Worm (Caenorhabditis elegans): ENCODE data around the gene R01H10.4.
A peak's percentile ranks its signal among the peaks of the same experiment; 100 is the strongest.

Gene R01H10.4

DNA sequence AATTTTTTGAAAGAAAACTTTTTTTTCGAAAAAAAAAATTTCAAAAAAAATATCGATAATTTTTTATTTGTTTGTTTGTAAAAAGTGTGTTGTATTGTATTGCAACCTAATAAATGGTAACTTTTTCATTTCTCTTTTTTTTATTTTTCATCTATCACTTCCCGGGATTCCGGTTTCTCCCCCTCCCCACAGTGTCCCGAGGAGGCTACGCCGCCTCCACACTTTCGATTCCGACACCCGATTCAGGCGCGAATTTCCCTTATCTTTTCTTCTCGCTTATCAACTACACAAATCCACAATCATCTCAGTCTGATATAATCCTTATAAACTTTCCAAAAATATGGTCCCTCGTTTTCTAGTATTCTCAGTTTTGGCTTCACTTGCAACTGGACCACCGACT, at the start of gene R01H10.4:
Gene R01H10.4 (plus strand): TSS at position 236 of the 400 bp plus-strand sequence.
- TF ChIP-seq sea-1 (GFP tag; conservative IDR thresholded peaks at IDR 0.05) (no peak), ama-1 (optimal IDR thresholded peaks at IDR 0.05) (no peak), scrt-1 (GFP tag; IDR thresholded peaks at IDR 0.05) (no peak), ceh-13 (GFP tag; optimal IDR thresholded peaks at IDR 0.05) (no peak), tra-4 (tag; optimal IDR thresholded peaks at IDR 0.05) (no peak), ceh-36 (tag; optimal IDR thresholded peaks at IDR 0.05) (no peak), tbx-37 (GFP tag; conservative IDR thresholded peaks at IDR 0.05) (no peak), hmbx-1 (tag; optimal IDR thresholded peaks at IDR 0.05) (no peak), hmg-4 (GFP tag; optimal IDR thresholded peaks at IDR 0.05) (no peak), ets-7 (tag; optimal IDR thresholded peaks at IDR 0.05) (no peak), F13C5.2 (tag; optimal IDR thresholded peaks at IDR 0.05) (no peak), aly-1 (tag; optimal IDR thresholded peaks at IDR 0.05) (no peak), flt-1 (GFP tag; IDR thresholded peaks at IDR 0.05) (no peak), hnd-1 (tag; optimal IDR thresholded peaks at IDR 0.05) (no peak)

DNA sequence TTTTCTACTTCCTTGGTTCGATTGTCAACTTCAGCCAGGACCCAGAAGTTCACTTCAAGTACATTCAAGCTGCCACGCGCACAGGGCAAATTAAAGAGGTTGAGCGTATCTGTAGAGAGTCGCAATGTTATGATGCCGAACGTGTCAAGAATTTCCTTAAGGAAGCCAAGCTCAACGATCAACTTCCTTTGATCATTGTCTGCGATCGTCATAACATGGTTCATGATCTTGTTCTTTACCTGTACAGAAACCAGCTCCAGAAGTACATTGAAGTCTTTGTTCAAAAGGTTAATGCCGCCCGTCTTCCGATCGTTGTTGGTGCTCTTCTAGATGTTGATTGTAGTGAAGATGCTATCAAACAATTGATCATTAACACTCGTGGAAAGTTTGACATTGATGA, 48.3 kb upstream of the R01H10.4 start:
- TF ChIP-seq F13C5.2 (tag; optimal IDR thresholded peaks at IDR 0.05) (no peak), flt-1 (GFP tag; IDR thresholded peaks at IDR 0.05) (no peak), aly-1 (tag; optimal IDR thresholded peaks at IDR 0.05) (no peak), ama-1 (optimal IDR thresholded peaks at IDR 0.05) (no peak), tra-4 (tag; optimal IDR thresholded peaks at IDR 0.05) (no peak)

ce11 chrIII:10209703-10210102, 44.9 kb upstream of the R01H10.4 start, which contains the start of gene T20G5.9:
T20G5.9 (plus strand) TSS chrIII:10209840.
- TF ChIP-seq aly-1 (tag; optimal IDR thresholded peaks at IDR 0.05), result no peak
- TF ChIP-seq sea-1 (GFP tag; conservative IDR thresholded peaks at IDR 0.05), result no peak
- no peak for TF ChIP-seq tra-4 (tag; optimal IDR thresholded peaks at IDR 0.05)
- TF ChIP-seq tbx-37 (GFP tag; conservative IDR thresholded peaks at IDR 0.05), result no peak
- no peak for TF ChIP-seq ets-7 (tag; optimal IDR thresholded peaks at IDR 0.05)
- TF ChIP-seq ama-1 (optimal IDR thresholded peaks at IDR 0.05), result peak; percentile 62

- no peak for TF ChIP-seq hmg-4 (GFP tag; optimal IDR thresholded peaks at IDR 0.05)
- TF ChIP-seq ets-7 (tag; optimal IDR thresholded peaks at IDR 0.05), result no peak
- TF ChIP-seq ceh-36 (tag; optimal IDR thresholded peaks at IDR 0.05), result no peak
- TF ChIP-seq tbx-11 (GFP tag; IDR thresholded peaks at IDR 0.05), result no peak
- TF ChIP-seq hnd-1 (tag; optimal IDR thresholded peaks at IDR 0.05), result no peak
- TF ChIP-seq tbx-37 (GFP tag; conservative IDR thresholded peaks at IDR 0.05), result no peak
- no peak for TF ChIP-seq scrt-1 (GFP tag; IDR thresholded peaks at IDR 0.05)
- TF ChIP-seq pes-1 (GFP tag; IDR thresholded peaks at IDR 0.05), result no peak
- no peak for TF ChIP-seq sea-1 (GFP tag; conservative IDR thresholded peaks at IDR 0.05)
- no peak for TF ChIP-seq tra-4 (tag; optimal IDR thresholded peaks at IDR 0.05)
- no peak for TF ChIP-seq B0310.2 (tag; optimal IDR thresholded peaks at IDR 0.05)
- no peak for TF ChIP-seq ceh-13 (GFP tag; optimal IDR thresholded peaks at IDR 0.05)
- no peak for TF ChIP-seq ama-1 (optimal IDR thresholded peaks at IDR 0.05)
Observed at ce11 chrIII:10211889-10212494, 42.6 kb upstream of the R01H10.4 start, which contains the start of the genes blos-1 and best-18. blos-1 (minus strand) TSS chrIII:10211946. best-18 (plus strand) TSS chrIII:10212396.

- TF ChIP-seq ceh-36 (tag; optimal IDR thresholded peaks at IDR 0.05) (no peak), ama-1 (optimal IDR thresholded peaks at IDR 0.05) (peak; percentile 20)
Observed at ce11 chrIII:10214540-10214979, 40.1 kb upstream of the R01H10.4 start.

ce11 chrIII:10215882-10216281, 38.7 kb upstream of the R01H10.4 start:
- TF ChIP-seq ceh-36 (tag; optimal IDR thresholded peaks at IDR 0.05) (no peak), ama-1 (optimal IDR thresholded peaks at IDR 0.05) (no peak), scrt-1 (GFP tag; IDR thresholded peaks at IDR 0.05) (no peak), flt-1 (GFP tag; IDR thresholded peaks at IDR 0.05) (no peak), tbx-37 (GFP tag; conservative IDR thresholded peaks at IDR 0.05) (no peak), hnd-1 (tag; optimal IDR thresholded peaks at IDR 0.05) (no peak), hmbx-1 (tag; optimal IDR thresholded peaks at IDR 0.05) (no peak), tbx-11 (GFP tag; IDR thresholded peaks at IDR 0.05) (no peak), sea-1 (GFP tag; conservative IDR thresholded peaks at IDR 0.05) (no peak), hmg-4 (GFP tag; optimal IDR thresholded peaks at IDR 0.05) (no peak), F13C5.2 (tag; optimal IDR thresholded peaks at IDR 0.05) (no peak)

ce11 chrIII:10216585-10217278, 37.9 kb upstream of the R01H10.4 start, which contains the start of gene cts-1:
cts-1 (minus strand) TSS chrIII:10216635.
- TF ChIP-seq B0310.2 (tag; optimal IDR thresholded peaks at IDR 0.05) (no peak), aly-1 (tag; optimal IDR thresholded peaks at IDR 0.05) (peak; percentile 28)

DNA sequence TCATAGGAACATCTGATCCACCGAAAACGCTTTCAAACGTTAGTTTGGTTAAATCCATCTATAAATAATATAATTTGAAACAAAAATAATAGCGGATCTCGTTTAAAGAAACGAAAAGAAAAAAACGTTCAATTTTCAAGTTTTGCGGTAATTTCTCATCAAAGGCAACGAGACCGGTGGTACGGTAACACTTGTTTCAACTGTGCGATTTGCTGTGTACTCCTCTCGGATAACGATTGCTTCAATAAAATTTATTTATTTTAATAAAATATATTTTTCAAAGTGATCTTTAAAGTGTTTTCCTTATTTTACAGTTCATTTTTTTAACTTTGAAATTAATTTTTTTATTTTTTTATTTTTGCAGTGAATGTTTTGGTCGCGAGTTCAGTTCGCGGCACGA, 36.0 kb upstream of the R01H10.4 start, which contains the start of the genes rde-4 and cox-14:
Gene rde-4 (minus strand): TSS at position 60 of the 400 bp plus-strand sequence.
Gene cox-14 (plus strand): TSS at position 356 of the 400 bp plus-strand sequence.
- TF ChIP-seq hnd-1 (tag; optimal IDR thresholded peaks at IDR 0.05) (no peak), F13C5.2 (tag; optimal IDR thresholded peaks at IDR 0.05) (no peak), scrt-1 (GFP tag; IDR thresholded peaks at IDR 0.05) (no peak)
